Worm (Caenorhabditis elegans) whole organism, early embryonic: ENCODE measurements around the gene mrps-31.

ENCODE experiments used
- B0310.2 ChIP-seq: sonication (generic microtip); optimal IDR thresholded peaks from 2 replicates; lab custom pipeline; 2016; ENCODE audit warnings: mild to moderate bottlenecking, missing genetic modification characterization, missing compliant biosample characterization
- F13C5.2 ChIP-seq: sonication (generic microtip); optimal IDR thresholded peaks from 2 replicates; lab custom pipeline; 2017; ENCODE audit warnings: mild to moderate bottlenecking, missing genetic modification characterization, inconsistent platforms, missing compliant biosample characterization
- aly-1 ChIP-seq: sonication (generic microtip); optimal IDR thresholded peaks from 2 replicates; lab custom pipeline; 2016; ENCODE audit warnings: missing genetic modification characterization, missing compliant biosample characterization
- ama-1 ChIP-seq: fragments of 150-350 bp; optimal IDR thresholded peaks from 2 replicates; lab custom pipeline; 2014
- ceh-13 ChIP-seq: fragments of 200-800 bp; sonication (Bioruptor generic); optimal IDR thresholded peaks from 2 replicates; lab custom pipeline; 2018; ENCODE audit warnings: mild to moderate bottlenecking, missing genetic modification characterization, missing compliant biosample characterization
- ceh-36 ChIP-seq: sonication (generic microtip); optimal IDR thresholded peaks from 2 replicates; lab custom pipeline; 2016; ENCODE audit warnings: missing genetic modification characterization, inconsistent platforms, missing compliant biosample characterization
- ets-7 ChIP-seq: sonication (generic microtip); optimal IDR thresholded peaks from 2 replicates; lab custom pipeline; 2016; ENCODE audit warnings: missing genotype, missing genetic modification characterization, missing compliant biosample characterization
- flt-1 ChIP-seq: fragments of 200-800 bp; sonication (Bioruptor generic); IDR thresholded peaks from 2 replicates; pipeline ENCODE4 v1.3.6; 2022; ENCODE audit warnings: missing genetic modification characterization, missing compliant biosample characterization
- hmbx-1 ChIP-seq: sonication (generic microtip); optimal IDR thresholded peaks from 2 replicates; lab custom pipeline; 2016; ENCODE audit warnings: mild to moderate bottlenecking, missing genetic modification characterization, missing compliant biosample characterization
- hmg-4 ChIP-seq: fragments of 200-800 bp; sonication (Bioruptor generic); optimal IDR thresholded peaks from 2 replicates; lab custom pipeline; 2018; ENCODE audit warnings: mild to moderate bottlenecking, missing genetic modification characterization, missing compliant biosample characterization
- hnd-1 ChIP-seq: sonication (generic microtip); optimal IDR thresholded peaks from 2 replicates; lab custom pipeline; 2016; ENCODE audit warnings: missing genetic modification characterization, missing compliant biosample characterization
- pes-1 ChIP-seq: fragments of 200-800 bp; sonication (Bioruptor generic); IDR thresholded peaks from 2 replicates; pipeline ENCODE4 v1.3.6; 2022; ENCODE audit warnings: missing genetic modification reagents, missing genetic modification characterization, missing compliant biosample characterization
- scrt-1 ChIP-seq: fragments of 200-800 bp; sonication (Bioruptor generic); IDR thresholded peaks from 2 replicates; pipeline ENCODE4 v1.3.6; 2022; ENCODE audit warnings: missing genetic modification characterization, missing compliant biosample characterization
- sea-1 ChIP-seq: fragments of 200-800 bp; sonication (Bioruptor generic); conservative IDR thresholded peaks from 2 replicates; pipeline ENCODE4 v1.3.6; 2022; ENCODE audit warnings: missing genetic modification characterization, missing compliant biosample characterization
- tbx-11 ChIP-seq: fragments of 200-800 bp; sonication (Bioruptor generic); IDR thresholded peaks from 2 replicates; pipeline ENCODE4 v1.3.6; 2022; ENCODE audit warnings: missing genetic modification characterization, missing compliant biosample characterization
- tbx-37 ChIP-seq: fragments of 200-800 bp; sonication (Bioruptor generic); conservative IDR thresholded peaks from 2 replicates; pipeline ENCODE4 v1.3.6; 2022; ENCODE audit warnings: missing genetic modification reagents, missing genetic modification characterization, missing compliant biosample characterization
- tra-4 ChIP-seq: sonication (generic microtip); optimal IDR thresholded peaks from 2 replicates; lab custom pipeline; 2017; ENCODE audit warnings: missing genetic modification characterization, missing compliant biosample characterization

The mrps-31 gene

DNA sequence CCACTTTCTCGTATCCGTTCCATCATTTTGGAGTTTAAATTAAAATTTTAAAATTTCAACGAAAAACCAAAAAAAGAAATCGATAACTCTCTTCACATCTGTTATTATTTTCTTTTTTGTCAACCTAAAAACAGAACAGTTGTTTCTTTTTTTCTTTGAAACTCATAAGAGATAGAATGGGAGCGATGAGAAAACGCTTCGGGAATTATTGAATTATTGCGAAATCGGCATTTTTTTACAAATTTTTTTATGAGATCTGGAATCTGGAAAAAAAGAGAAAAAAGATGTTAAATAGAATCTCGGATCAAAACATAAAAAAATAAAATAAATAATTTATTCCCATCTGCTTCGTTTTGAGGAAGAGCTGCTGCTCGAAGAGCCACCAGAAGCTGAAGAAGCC is 27.3 kb upstream of the mrps-31 start, which contains the start of gene C46F11.5:
TSS of gene C46F11.5 (minus strand) at position 128 of the 400 bp plus-strand sequence.
- TF ChIP-seq ama-1 (lab: Kevin White, UChicago) (no peak), ceh-36 (tag; lab: Kevin White, UChicago) (no peak), hnd-1 (no peak), scrt-1 (GFP tag; lab: Robert Waterston, UW) (no peak), aly-1 (tag; lab: Kevin White, UChicago) (no peak), tbx-11 (GFP tag; lab: Robert Waterston, UW) (no peak), ets-7 (tag; lab: Kevin White, UChicago) (no peak), sea-1 (no peak), hmbx-1 (tag; lab: Kevin White, UChicago) (no peak), F13C5.2 (no peak), pes-1 (no peak), flt-1 (no peak), tbx-37 (GFP tag; lab: Robert Waterston, UW) (no peak), hmg-4 (GFP tag; lab: Kevin White, UChicago) (no peak), B0310.2 (tag; lab: Kevin White, UChicago) (no peak)

DNA sequence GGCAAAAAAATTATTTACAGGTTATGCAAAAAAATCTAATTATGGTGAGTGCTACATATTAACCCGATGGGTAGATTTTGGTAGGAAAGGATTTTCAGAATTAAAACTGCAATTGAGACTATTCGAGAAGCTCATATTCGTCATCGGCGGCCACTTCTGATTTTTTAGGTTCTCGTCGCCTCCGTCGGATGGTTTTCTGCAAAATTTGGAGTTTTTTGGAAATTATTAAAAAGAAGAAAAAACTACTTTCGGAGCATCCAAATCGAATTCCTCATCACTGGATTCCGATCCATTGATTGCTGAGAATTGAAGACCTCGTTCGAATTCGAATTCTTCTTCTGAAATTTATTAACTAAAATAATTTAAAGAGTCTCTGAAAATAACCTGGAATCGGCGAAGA is 22.8 kb upstream of the mrps-31 start:
- no peak for TF ChIP-seq sea-1
- no peak for TF ChIP-seq scrt-1 (GFP tag; lab: Robert Waterston, UW)
- no peak for TF ChIP-seq hnd-1
- no peak for TF ChIP-seq B0310.2 (tag; lab: Kevin White, UChicago)
- no peak for TF ChIP-seq tbx-37 (GFP tag; lab: Robert Waterston, UW)
- no peak for TF ChIP-seq F13C5.2
- no peak for TF ChIP-seq ceh-13 (GFP tag; lab: Kevin White, UChicago)
- TF ChIP-seq aly-1 (tag; lab: Kevin White, UChicago) = no peak
- no peak for TF ChIP-seq ama-1 (lab: Kevin White, UChicago)
- TF ChIP-seq tbx-11 (GFP tag; lab: Robert Waterston, UW) = no peak
- no peak for TF ChIP-seq tra-4
- TF ChIP-seq flt-1 = no peak
- no peak for TF ChIP-seq ets-7 (tag; lab: Kevin White, UChicago)
- TF ChIP-seq hmg-4 (GFP tag; lab: Kevin White, UChicago) = no peak
- no peak for TF ChIP-seq pes-1
- no peak for TF ChIP-seq ceh-36 (tag; lab: Kevin White, UChicago)
- TF ChIP-seq hmbx-1 (tag; lab: Kevin White, UChicago) = no peak

DNA sequence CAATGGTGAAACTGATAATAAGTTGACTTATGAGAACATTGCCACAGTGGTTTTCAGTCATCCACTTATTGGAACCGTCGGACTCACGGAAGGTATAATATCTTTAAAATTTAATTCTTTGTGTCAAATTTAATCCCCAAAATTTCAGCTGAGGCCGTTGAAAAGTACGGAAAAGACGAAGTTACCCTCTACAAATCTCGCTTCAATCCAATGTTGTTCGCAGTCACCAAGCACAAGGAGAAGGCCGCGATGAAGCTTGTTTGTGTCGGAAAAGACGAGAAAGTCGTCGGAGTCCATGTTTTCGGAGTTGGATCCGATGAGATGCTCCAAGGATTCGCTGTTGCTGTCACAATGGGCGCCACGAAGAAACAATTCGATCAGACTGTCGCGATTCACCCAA is 22.3 kb upstream of the mrps-31 start:
- TF ChIP-seq ama-1 (lab: Kevin White, UChicago) = no peak
- TF ChIP-seq hmg-4 (GFP tag; lab: Kevin White, UChicago) = no peak
- TF ChIP-seq tbx-11 (GFP tag; lab: Robert Waterston, UW) = no peak
- TF ChIP-seq scrt-1 (GFP tag; lab: Robert Waterston, UW) = no peak
- no peak for TF ChIP-seq pes-1
- no peak for TF ChIP-seq hmbx-1 (tag; lab: Kevin White, UChicago)
- no peak for TF ChIP-seq flt-1
- no peak for TF ChIP-seq ceh-13 (GFP tag; lab: Kevin White, UChicago)
- no peak for TF ChIP-seq aly-1 (tag; lab: Kevin White, UChicago)
- no peak for TF ChIP-seq B0310.2 (tag; lab: Kevin White, UChicago)
- no peak for TF ChIP-seq tbx-37 (GFP tag; lab: Robert Waterston, UW)
- no peak for TF ChIP-seq ceh-36 (tag; lab: Kevin White, UChicago)
- TF ChIP-seq hnd-1 = no peak
- TF ChIP-seq tra-4 = no peak

DNA sequence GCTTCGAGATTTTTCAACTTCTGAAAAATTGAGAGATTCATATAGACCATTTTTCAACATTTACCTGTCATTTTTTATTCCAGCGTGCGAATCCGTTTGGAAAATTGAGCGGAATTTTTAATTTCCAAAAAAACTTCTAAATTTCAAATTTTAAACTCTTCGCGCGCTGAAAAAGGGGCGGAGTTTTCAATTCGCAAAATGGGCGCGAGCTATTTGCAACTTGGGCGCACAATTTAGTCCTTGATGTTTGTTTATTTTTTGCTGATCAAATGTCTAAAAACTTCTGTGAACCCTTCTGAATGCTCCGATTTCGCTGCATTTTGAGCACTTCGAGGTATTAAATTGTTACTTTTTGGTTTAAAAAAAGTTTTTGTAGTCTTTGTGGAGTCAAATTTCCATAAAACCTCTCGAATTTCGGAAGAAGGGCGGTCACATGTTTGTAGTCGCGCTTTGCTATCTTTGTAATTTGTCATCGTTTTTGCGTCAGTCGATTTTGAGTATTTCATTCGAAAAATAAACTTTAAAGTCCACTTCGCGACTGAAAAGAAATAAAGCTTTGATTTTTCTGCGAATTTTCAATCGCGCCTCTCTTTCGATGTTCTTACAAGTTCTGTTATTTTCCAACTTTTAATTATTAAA is 20.6 kb upstream of the mrps-31 start, which contains the start of the genes madf-8 and gsr-1:
TSS of gene madf-8 (minus strand) at position 156 of the 639 bp plus-strand sequence.
TSS of gene gsr-1 (plus strand) at position 231 of the 639 bp plus-strand sequence.
- TF ChIP-seq pes-1 = no peak
- no peak for TF ChIP-seq hmg-4 (GFP tag; lab: Kevin White, UChicago)
- TF ChIP-seq B0310.2 (tag; lab: Kevin White, UChicago) = no peak
- TF ChIP-seq aly-1 (tag; lab: Kevin White, UChicago) = no peak
- TF ChIP-seq ets-7 (tag; lab: Kevin White, UChicago) = no peak

DNA sequence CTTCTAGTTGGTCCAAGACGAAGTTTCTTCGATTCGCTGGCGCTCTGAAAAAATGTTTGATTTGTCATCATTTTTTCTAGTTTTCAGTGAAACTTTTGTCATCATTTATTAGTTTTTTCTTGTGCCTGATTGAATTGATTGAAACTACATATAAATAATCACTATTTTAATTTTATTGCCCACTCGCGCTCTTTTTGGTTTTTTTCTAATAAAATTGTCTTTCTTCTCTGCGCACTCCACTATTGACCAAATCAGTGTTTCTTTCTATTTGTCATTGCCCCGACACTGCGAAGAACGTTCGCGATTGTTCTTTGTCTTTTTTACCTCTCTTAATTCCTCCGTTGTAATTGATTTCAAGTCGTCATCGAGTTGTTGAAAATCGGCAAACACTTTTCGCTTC is 20.1 kb upstream of the mrps-31 start:
- TF ChIP-seq ceh-13 (GFP tag; lab: Kevin White, UChicago) (no peak), hnd-1 (no peak), ets-7 (tag; lab: Kevin White, UChicago) (no peak), hmbx-1 (tag; lab: Kevin White, UChicago) (no peak), aly-1 (tag; lab: Kevin White, UChicago) (no peak), flt-1 (no peak), ceh-36 (tag; lab: Kevin White, UChicago) (no peak), B0310.2 (tag; lab: Kevin White, UChicago) (no peak), F13C5.2 (no peak), hmg-4 (GFP tag; lab: Kevin White, UChicago) (no peak), tbx-11 (GFP tag; lab: Robert Waterston, UW) (no peak), scrt-1 (GFP tag; lab: Robert Waterston, UW) (no peak), pes-1 (no peak), tbx-37 (GFP tag; lab: Robert Waterston, UW) (no peak), ama-1 (lab: Kevin White, UChicago) (no peak)

DNA sequence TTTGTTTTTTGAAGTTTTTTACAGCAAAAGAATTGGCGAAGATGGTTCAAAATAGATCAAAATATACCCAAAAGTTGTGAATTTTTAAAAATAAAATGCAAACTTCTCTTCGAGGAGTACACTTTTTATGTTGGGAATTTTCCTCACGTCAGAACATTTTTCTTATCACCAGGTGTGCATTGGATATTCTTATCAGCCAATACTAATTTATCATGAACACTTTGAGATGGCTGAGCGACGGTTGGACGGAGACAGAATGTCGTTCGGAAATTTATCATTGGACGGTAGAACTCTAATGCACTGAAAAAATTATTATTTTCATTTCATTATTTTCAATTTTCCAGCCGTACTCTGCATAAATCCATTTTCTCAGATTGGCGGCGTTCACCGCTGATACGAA is 19.1 kb upstream of the mrps-31 start:
- TF ChIP-seq ceh-36 (tag; lab: Kevin White, UChicago) (no peak), B0310.2 (tag; lab: Kevin White, UChicago) (no peak), ets-7 (tag; lab: Kevin White, UChicago) (no peak), tbx-11 (GFP tag; lab: Robert Waterston, UW) (no peak), hnd-1 (no peak), aly-1 (tag; lab: Kevin White, UChicago) (no peak), tbx-37 (GFP tag; lab: Robert Waterston, UW) (no peak), scrt-1 (GFP tag; lab: Robert Waterston, UW) (no peak), ceh-13 (GFP tag; lab: Kevin White, UChicago) (no peak), hmg-4 (GFP tag; lab: Kevin White, UChicago) (no peak), tra-4 (no peak), ama-1 (lab: Kevin White, UChicago) (no peak), F13C5.2 (no peak), hmbx-1 (tag; lab: Kevin White, UChicago) (no peak), pes-1 (no peak)
